Worm (Caenorhabditis elegans) whole organism, early embryonic: ENCODE results near the gene F17E9.18.

Experiments
- B0310.2 ChIP-seq: sonication (generic microtip); optimal IDR thresholded peaks from 2 replicates; lab custom pipeline; 2016; ENCODE audit warnings: mild to moderate bottlenecking, missing genetic modification characterization, missing compliant biosample characterization
- ceh-36 ChIP-seq: sonication (generic microtip); optimal IDR thresholded peaks from 2 replicates; lab custom pipeline; 2016; ENCODE audit warnings: missing genetic modification characterization, inconsistent platforms, missing compliant biosample characterization
- hmbx-1 ChIP-seq: sonication (generic microtip); optimal IDR thresholded peaks from 2 replicates; lab custom pipeline; 2016; ENCODE audit warnings: mild to moderate bottlenecking, missing genetic modification characterization, missing compliant biosample characterization
- tra-4 ChIP-seq: sonication (generic microtip); optimal IDR thresholded peaks from 2 replicates; lab custom pipeline; 2017; ENCODE audit warnings: missing genetic modification characterization, missing compliant biosample characterization

ce11 chrIV:8300468-8300867, 46.5 kb downstream of the F17E9.18 start, which contains the start of gene F35H10.5:
- no peak for TF ChIP-seq hmbx-1 (tag; lab: Kevin White, UChicago)
- TF ChIP-seq B0310.2: no peak
- no peak for TF ChIP-seq ceh-36
- TF ChIP-seq tra-4 (tag; lab: Kevin White, UChicago): no peak
